Worm (Caenorhabditis elegans) whole organism, early embryonic: ENCODE measurements around the gene srh-134.

Source experiments
- ama-1 ChIP-seq: fragments of 150-350 bp; optimal IDR thresholded peaks from 2 replicates; lab custom pipeline; 2014
- ceh-36 ChIP-seq: sonication (generic microtip); optimal IDR thresholded peaks from 2 replicates; lab custom pipeline; 2016; ENCODE audit warnings: missing genetic modification characterization, inconsistent platforms, missing compliant biosample characterization
- hnd-1 ChIP-seq: sonication (generic microtip); optimal IDR thresholded peaks from 2 replicates; lab custom pipeline; 2016; ENCODE audit warnings: missing genetic modification characterization, missing compliant biosample characterization
- sea-1 ChIP-seq: fragments of 200-800 bp; sonication (Bioruptor generic); conservative IDR thresholded peaks from 2 replicates; pipeline ENCODE4 v1.3.6; 2022; ENCODE audit warnings: missing genetic modification characterization, missing compliant biosample characterization
- tra-4 ChIP-seq: sonication (generic microtip); optimal IDR thresholded peaks from 2 replicates; lab custom pipeline; 2017; ENCODE audit warnings: missing genetic modification characterization, missing compliant biosample characterization

ce11 chrV:18008680-18009079 lies 8.4 kb downstream of the srh-134 start:
- TF ChIP-seq hnd-1 (tag; lab: Kevin White, UChicago) = no peak
- TF ChIP-seq ama-1 (lab: Kevin White, UChicago) = no peak
- no peak for TF ChIP-seq sea-1
- TF ChIP-seq ceh-36 (tag; lab: Kevin White, UChicago) = no peak
- TF ChIP-seq tra-4 (tag; lab: Kevin White, UChicago) = no peak
